Worm (Caenorhabditis elegans): Measurements from ENCODE around the gene BE0003N10.1.
A peak's percentile ranks its signal among the peaks of the same experiment; 100 is the strongest.

Gene BE0003N10.1

ce11 chrIII:1037173-1037572, at the start of gene BE0003N10.1, which contains the start of gene chin-1:
Gene BE0003N10.1, plus strand, starts transcription at chrIII:1037492.
Gene chin-1, minus strand, starts transcription at chrIII:1037212.
- TF ChIP-seq C16A3.4 (tag; optimal IDR thresholded peaks at IDR 0.05) (peak; percentile 12), mep-1 (tag; optimal IDR thresholded peaks at IDR 0.05) (peak; percentile 85), F16B12.6 (tag; optimal IDR thresholded peaks at IDR 0.05) (peak; percentile 42), lin-39 (tag; optimal IDR thresholded peaks at IDR 0.05) (peak; percentile 85), isw-1 (GFP tag; IDR thresholded peaks at IDR 0.05) (peak; percentile 59), ceh-82 (tag; optimal IDR thresholded peaks at IDR 0.05) (peak; percentile 38 to 71 (median 41)), irx-1 (tag; optimal IDR thresholded peaks at IDR 0.05) (peak; percentile 24), xbp-1 (tag; optimal IDR thresholded peaks at IDR 0.05) (peak; percentile 61), tbx-2 (tag; optimal IDR thresholded peaks at IDR 0.05) (peak; percentile 54), lsy-2 (tag; optimal IDR thresholded peaks at IDR 0.05) (peak; percentile 70 to 76), nhr-28 (tag; optimal IDR thresholded peaks at IDR 0.05) (no peak), unc-30 (tag; optimal IDR thresholded peaks at IDR 0.05) (no peak), lin-15B (tag; optimal IDR thresholded peaks at IDR 0.05) (peak; percentile 23), snu-23 (GFP tag; optimal IDR thresholded peaks at IDR 0.05) (peak; percentile 65), nhr-71 (tag; optimal IDR thresholded peaks at IDR 0.05) (peak; percentile 72), fkh-8 (tag; optimal IDR thresholded peaks at IDR 0.05) (no peak), nhr-84 (tag; optimal IDR thresholded peaks at IDR 0.05) (no peak), ama-1 (optimal IDR thresholded peaks at IDR 0.05) (no peak), pag-3 (tag; optimal IDR thresholded peaks at IDR 0.05; ENCODE audit: borderline replicate concordance, insufficient read depth) (no peak), nhr-85 (tag) (peak; percentile 82), fkh-4 (tag; optimal IDR thresholded peaks at IDR 0.05; ENCODE audit: borderline replicate concordance) (no peak), efl-1 (optimal IDR thresholded peaks at IDR 0.05) (peak; percentile 47 to 70), efl-1 (GFP tag; optimal IDR thresholded peaks at IDR 0.05 in 1 of 2) (peak; percentile 67 to 97), swsn-7 (tag; optimal IDR thresholded peaks at IDR 0.05) (peak; percentile 55), dpl-1 (GFP tag; optimal IDR thresholded peaks at IDR 0.05) (peak; percentile 47 to 74 (median 69)), lin-35 (GFP tag; optimal IDR thresholded peaks at IDR 0.05) (peak; percentile 61 to 66), mef-2 (tag; optimal IDR thresholded peaks at IDR 0.05) (no peak), lin-14 (GFP tag; optimal IDR thresholded peaks at IDR 0.05) (peak; percentile 41), efl-3 (GFP tag; optimal IDR thresholded peaks at IDR 0.05) (no peak), C04F5.9 (tag; optimal IDR thresholded peaks at IDR 0.05) (peak; percentile 27), pqm-1 (tag; optimal IDR thresholded peaks at IDR 0.05) (no peak), nhr-20 (tag; optimal IDR thresholded peaks at IDR 0.05) (peak; percentile 26), rnt-1 (tag; optimal IDR thresholded peaks at IDR 0.05) (peak; percentile 67), hpl-2 (GFP tag; optimal IDR thresholded peaks at IDR 0.05) (no peak), blmp-1 (tag; optimal IDR thresholded peaks at IDR 0.05) (peak; percentile 39), aly-2 (tag; optimal IDR thresholded peaks at IDR 0.05) (peak; percentile 7), nhr-90 (tag; optimal IDR thresholded peaks at IDR 0.05; ENCODE audit: poor library complexity) (peak; percentile 42), lin-13 (GFP tag; optimal IDR thresholded peaks at IDR 0.05) (peak; percentile 21), nhr-19 (GFP tag; conservative IDR thresholded peaks at IDR 0.05) (peak; percentile 52), nhr-237 (tag; optimal IDR thresholded peaks at IDR 0.05) (no peak)

- TF ChIP-seq sptf-1 (tag; optimal IDR thresholded peaks at IDR 0.05) = no peak
- no peak for TF ChIP-seq nhr-84 (tag; optimal IDR thresholded peaks at IDR 0.05)
- TF ChIP-seq lin-14 (GFP tag; optimal IDR thresholded peaks at IDR 0.05) = peak; percentile 72
- TF ChIP-seq ceh-63 (GFP tag; optimal IDR thresholded peaks at IDR 0.05) = no peak
- TF ChIP-seq nhr-12 (tag; optimal IDR thresholded peaks at IDR 0.05) = no peak
- no peak for TF ChIP-seq C16A3.4 (tag; optimal IDR thresholded peaks at IDR 0.05)
- no peak for TF ChIP-seq nhr-11 (tag; optimal IDR thresholded peaks at IDR 0.05)
- no peak for TF ChIP-seq unc-98 (GFP tag; IDR thresholded peaks at IDR 0.05)
- no peak for TF ChIP-seq lin-15B (tag; optimal IDR thresholded peaks at IDR 0.05)
- TF ChIP-seq aha-1 (tag; optimal IDR thresholded peaks at IDR 0.05) = no peak
- no peak for TF ChIP-seq ets-5 (GFP tag; IDR thresholded peaks at IDR 0.05)
- no peak for TF ChIP-seq grh-1 (GFP tag; IDR thresholded peaks at IDR 0.05)
- no peak for TF ChIP-seq Y116A8C.19 (tag; optimal IDR thresholded peaks at IDR 0.05; ENCODE audit: borderline replicate concordance)
- TF ChIP-seq C04F5.9 (tag; optimal IDR thresholded peaks at IDR 0.05) = no peak
- TF ChIP-seq mep-1 (tag; optimal IDR thresholded peaks at IDR 0.05) = no peak
- TF ChIP-seq dpl-1 (GFP tag; optimal IDR thresholded peaks at IDR 0.05) = peak in 1 of 3 experiments; percentile 5
- TF ChIP-seq dsc-1 (tag; optimal IDR thresholded peaks at IDR 0.05) = no peak
- peak; percentile 68 for TF ChIP-seq fkh-10 (GFP tag; optimal IDR thresholded peaks at IDR 0.05)
- no peak for TF ChIP-seq unc-62 (GFP tag; optimal IDR thresholded peaks at IDR 0.05)
- TF ChIP-seq lir-3 (tag; optimal IDR thresholded peaks at IDR 0.05; ENCODE audit: poor library complexity) = no peak
- TF ChIP-seq sup-37 (GFP tag; optimal IDR thresholded peaks at IDR 0.05) = no peak
- TF ChIP-seq ces-1 (GFP tag; optimal IDR thresholded peaks at IDR 0.05) = peak; percentile 79
Observed at ce11 chrIII:989558-989957, 47.7 kb upstream of the BE0003N10.1 start.

Data from whole organism, L1 larva.